Worm (Caenorhabditis elegans) whole organism, L4/young adult: ENCODE results near the gene B0252.5.

Source experiments
- W03F9.2 ChIP-seq: fragments of 150-350 bp; optimal IDR thresholded peaks from 2 replicates; lab custom pipeline; 2014; ENCODE audit warnings: missing biosample characterization, missing genetic modification characterization
- dao-5 ChIP-seq: sonication (generic microtip); optimal IDR thresholded peaks from 2 replicates; lab custom pipeline; 2016; ENCODE audit warnings: missing genotype, missing genetic modification characterization, moderate library complexity, missing compliant biosample characterization
- him-1 ChIP-seq: sonication (generic microtip); optimal IDR thresholded peaks from 2 replicates; lab custom pipeline; 2016; ENCODE audit warnings: missing genotype, missing genetic modification reagents, missing genetic modification characterization, missing compliant biosample characterization

The B0252.5 gene

ce11 chrII:6934729-6935128, 16.1 kb upstream of the B0252.5 start:
- TF ChIP-seq dao-5 (no peak), W03F9.2 (tag; lab: Kevin White, UChicago) (no peak), him-1 (tag; lab: Kevin White, UChicago) (no peak)

ce11 chrII:6932978-6933377, 14.3 kb upstream of the B0252.5 start:
- no peak for TF ChIP-seq dao-5
- no peak for TF ChIP-seq him-1 (tag; lab: Kevin White, UChicago)
- TF ChIP-seq W03F9.2 (tag; lab: Kevin White, UChicago), result no peak

- TF ChIP-seq W03F9.2 (tag; lab: Kevin White, UChicago), result no peak
- no peak for TF ChIP-seq him-1 (tag; lab: Kevin White, UChicago)
- TF ChIP-seq dao-5, result no peak
These were observed 11.4 kb upstream of the B0252.5 start for ce11 chrII:6930072-6930471.

- TF ChIP-seq him-1 (tag; lab: Kevin White, UChicago) (no peak), dao-5 (no peak), W03F9.2 (tag; lab: Kevin White, UChicago) (no peak)
These were observed 9.7 kb upstream of the B0252.5 start, which contains the start of gene flcn-1 for ce11 chrII:6928416-6928815. Gene flcn-1, plus strand, starts transcription at chrII:6928763.

- no peak for TF ChIP-seq dao-5
- no peak for TF ChIP-seq W03F9.2 (tag; lab: Kevin White, UChicago)
- TF ChIP-seq him-1 (tag; lab: Kevin White, UChicago), result no peak
These were observed 8.9 kb upstream of the B0252.5 start, which contains the start of gene F22D3.4 for ce11 chrII:6927603-6928002. Gene F22D3.4, minus strand, starts transcription at chrII:6927603.

- TF ChIP-seq W03F9.2 (tag; lab: Kevin White, UChicago) (no peak), him-1 (tag; lab: Kevin White, UChicago) (no peak), dao-5 (no peak)
These were observed 8.4 kb upstream of the B0252.5 start for ce11 chrII:6927034-6927433.

- TF ChIP-seq him-1 (tag; lab: Kevin White, UChicago) (peak; percentile 66), dao-5 (peak; percentile 26), W03F9.2 (tag; lab: Kevin White, UChicago) (peak; percentile 51)
These were observed 7.8 kb upstream of the B0252.5 start for ce11 chrII:6926488-6926887.

- TF ChIP-seq him-1 (tag; lab: Kevin White, UChicago) (no peak), dao-5 (no peak)
These were observed 7.4 kb upstream of the B0252.5 start for ce11 chrII:6926054-6926453.

- no peak for TF ChIP-seq dao-5
- TF ChIP-seq W03F9.2 (tag; lab: Kevin White, UChicago), result no peak
- TF ChIP-seq him-1 (tag; lab: Kevin White, UChicago), result no peak
These were observed 5.1 kb upstream of the B0252.5 start for ce11 chrII:6923792-6924191.

- TF ChIP-seq W03F9.2 (tag; lab: Kevin White, UChicago) (no peak), dao-5 (no peak), him-1 (tag; lab: Kevin White, UChicago) (no peak)
These were observed 729 bp upstream of the B0252.5 start, which contains the start of gene B0252.1 for ce11 chrII:6919363-6919851. Gene B0252.1, plus strand, starts transcription at chrII:6919680.

- TF ChIP-seq dao-5, result no peak
- TF ChIP-seq him-1 (tag; lab: Kevin White, UChicago), result no peak
- TF ChIP-seq W03F9.2 (tag; lab: Kevin White, UChicago), result no peak
These were observed 968 bp downstream of the B0252.5 start, which contains the start of gene B0252.11 for ce11 chrII:6917710-6918109. Gene B0252.11, minus strand, starts transcription at chrII:6917810.

ce11 chrII:6915875-6916274, 2.8 kb downstream of the B0252.5 start, which contains the start of gene B0252.8:
Gene B0252.8, plus strand, starts transcription at chrII:6916166.
- no peak for TF ChIP-seq him-1 (tag; lab: Kevin White, UChicago)
- no peak for TF ChIP-seq W03F9.2 (tag; lab: Kevin White, UChicago)
- TF ChIP-seq dao-5, result no peak

- TF ChIP-seq W03F9.2 (tag; lab: Kevin White, UChicago) (peak; percentile 15), dao-5 (no peak), him-1 (tag; lab: Kevin White, UChicago) (peak; percentile 42)
These were observed 5.4 kb downstream of the B0252.5 start, which contains the start of gene cyn-10 for ce11 chrII:6913309-6913708. Gene cyn-10, minus strand, starts transcription at chrII:6913365.

- TF ChIP-seq dao-5 (no peak), him-1 (tag; lab: Kevin White, UChicago) (no peak), W03F9.2 (tag; lab: Kevin White, UChicago) (no peak)
These were observed 9.0 kb downstream of the B0252.5 start, which contains the start of gene asm-1 for ce11 chrII:6909568-6910122. Gene asm-1, plus strand, starts transcription at chrII:6910072.

- no peak for TF ChIP-seq him-1 (tag; lab: Kevin White, UChicago)
- no peak for TF ChIP-seq W03F9.2 (tag; lab: Kevin White, UChicago)
- no peak for TF ChIP-seq dao-5
These were observed 10.0 kb downstream of the B0252.5 start for ce11 chrII:6908689-6909088.
